Fruit fly (Drosophila melanogaster) whole organism: ENCODE data around the gene D1.

Experiments
- CG8478 ChIP-seq: fragments of >200 bp; optimal IDR thresholded peaks from 2 replicates; lab custom pipeline; 2018; ENCODE audit warnings: inconsistent platforms
- Dll ChIP-seq: fragments of >200 bp; optimal IDR thresholded peaks from 2 replicates; lab custom pipeline; 2017
- EcR ChIP-seq, 2 experiments: fragments of >200 bp; optimal IDR thresholded peaks; 2 replicates each; lab custom pipeline; 2017; ENCODE audit warnings: missing biosample characterization in 2 of 2, missing genetic modification characterization in 2 of 2, missing genetic modification reagents in 2 of 2
- pan ChIP-seq: fragments of >200 bp; optimal IDR thresholded peaks from 2 replicates; lab custom pipeline; 2017
- psq ChIP-seq: fragments of >200 bp; optimal IDR thresholded peaks from 2 replicates; lab custom pipeline; 2017
- usp ChIP-seq: fragments of >200 bp; optimal IDR thresholded peaks from 2 replicates; lab custom pipeline; 2017; ENCODE audit warnings: missing biosample characterization, missing genetic modification characterization, mixed read lengths

DNA sequence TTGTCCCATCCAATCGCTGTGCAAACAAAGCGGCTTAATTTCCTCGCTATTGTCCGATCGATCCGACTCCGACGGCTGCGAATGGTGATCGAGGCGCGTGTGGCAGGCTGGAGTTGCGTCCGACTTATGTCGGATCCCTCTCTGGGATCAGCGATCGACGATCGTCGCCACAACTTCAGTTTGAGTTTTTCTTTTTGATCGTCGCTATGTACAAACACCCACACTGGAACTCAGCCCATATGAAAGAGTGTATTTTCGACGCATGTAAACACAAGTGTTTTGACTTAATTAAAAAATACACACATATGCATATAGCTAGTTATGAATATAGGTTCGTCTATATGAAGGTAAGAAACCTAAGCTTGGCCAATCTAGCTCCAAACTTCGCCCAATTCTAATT is 23.6 kb upstream of the D1 start, which contains the start of gene sage:
- TF ChIP-seq usp (GFP tag; lab: Kevin White, UChicago) (no peak), CG8478 (no peak), pan (no peak), EcR (GFP tag; optimal IDR thresholded peaks at IDR 0.05; lab: Kevin White, UChicago) (no peak), Dll (lab: Kevin White, UChicago) (no peak), psq (lab: Kevin White, UChicago) (no peak)
